Fruit fly (Drosophila melanogaster) whole organism, embryonic: ENCODE measurements around the gene CG33490.

Experiments used
- CG10209 ChIP-seq: fragments of 200-800 bp; sonication (Bioruptor generic); optimal IDR thresholded peaks from 3 replicates; lab custom pipeline; 2017; ENCODE audit warnings: missing biosample characterization, mild to moderate bottlenecking, missing genetic modification characterization, missing genetic modification reagents
- CG12942 ChIP-seq: fragments of 200-800 bp; sonication (Bioruptor generic); optimal IDR thresholded peaks from 3 replicates; lab custom pipeline; 2016; ENCODE audit warnings: missing biosample characterization, missing genetic modification characterization
- CG17186 ChIP-seq: fragments of 200-800 bp; sonication (Bioruptor generic); optimal IDR thresholded peaks from 3 replicates; lab custom pipeline; 2017; ENCODE audit warnings: missing biosample characterization, missing genetic modification reagents, missing genetic modification characterization
- CG17802 ChIP-seq: fragments of 200-800 bp; sonication (Bioruptor generic); optimal IDR thresholded peaks from 2 replicates; lab custom pipeline; 2018; ENCODE audit warnings: missing biosample characterization, mild to moderate bottlenecking, missing genetic modification characterization, moderate library complexity
- CG17912 ChIP-seq: fragments of 200-800 bp; sonication (Bioruptor generic); optimal IDR thresholded peaks from 2 replicates; lab custom pipeline; 2018; ENCODE audit warnings: missing biosample characterization, mild to moderate bottlenecking, missing genetic modification characterization
- CG2129 ChIP-seq: fragments of 200-800 bp; sonication (Bioruptor generic); IDR thresholded peaks from 2 replicates; pipeline ENCODE4 v1.3.6; 2022; ENCODE audit warnings: missing biosample characterization, missing genetic modification characterization; ENCODE audit not compliant: partially characterized antibody
- CG31365 ChIP-seq: fragments of 200-800 bp; sonication (Bioruptor generic); optimal IDR thresholded peaks from 2 replicates; lab custom pipeline; 2018; ENCODE audit warnings: missing biosample characterization, mild to moderate bottlenecking, missing genetic modification characterization
- CG4820 ChIP-seq: fragments of 200-800 bp; sonication (Bioruptor generic); optimal IDR thresholded peaks from 3 replicates; lab custom pipeline; 2016; ENCODE audit warnings: missing biosample characterization, missing genetic modification characterization
- CG6175 ChIP-seq: fragments of 200-800 bp; sonication (Bioruptor generic); IDR thresholded peaks from 3 replicates; pipeline ENCODE4 v1.3.6; 2022; ENCODE audit warnings: missing biosample characterization, missing genetic modification characterization
- CG7271 ChIP-seq: fragments of 200-800 bp; sonication (Bioruptor generic); optimal IDR thresholded peaks from 2 replicates; lab custom pipeline; 2018; ENCODE audit warnings: missing biosample characterization, mild to moderate bottlenecking, missing genetic modification characterization, moderate library complexity
- CG8388 ChIP-seq: fragments of 200-800 bp; sonication (Bioruptor generic); optimal IDR thresholded peaks from 2 replicates; lab custom pipeline; 2019; ENCODE audit warnings: missing biosample characterization, mild to moderate bottlenecking, missing genetic modification characterization, moderate library complexity
- D ChIP-seq, 2 experiments: fragments of 200-800 bp in 1 of 2; fragments of >200 bp in 1 of 2; sonication (Bioruptor generic) in 1 of 2; optimal IDR thresholded peaks; 2 replicates in 1 of 2; 3 replicates in 1 of 2; lab custom pipeline; 2017; ENCODE audit warnings: mild to moderate bottlenecking in 1 of 2, missing biosample characterization in 1 of 2, missing genetic modification characterization in 1 of 2, missing genetic modification reagents in 1 of 2
- Fer2 ChIP-seq: fragments of 200-800 bp; sonication (Bioruptor generic); optimal IDR thresholded peaks from 2 replicates; lab custom pipeline; 2018; ENCODE audit warnings: missing biosample characterization, mild to moderate bottlenecking, missing genetic modification characterization, moderate library complexity
- HLH3B ChIP-seq: fragments of 200-800 bp; sonication (Bioruptor generic); IDR thresholded peaks from 2 replicates; pipeline ENCODE4 v1.3.6; 2022; ENCODE audit warnings: missing biosample characterization, missing genetic modification characterization
- HLHmδ ChIP-seq: fragments of 200-800 bp; sonication (Bioruptor generic); optimal IDR thresholded peaks from 2 replicates; lab custom pipeline; 2018; ENCODE audit warnings: missing biosample characterization, mild to moderate bottlenecking, missing genetic modification characterization, moderate library complexity
- Kr ChIP-seq: fragments of 200-800 bp; sonication (Bioruptor generic); optimal IDR thresholded peaks from 2 replicates; lab custom pipeline; 2017; ENCODE audit warnings: missing biosample characterization, mild to moderate bottlenecking, missing genetic modification characterization
- Lpt ChIP-seq: fragments of >200 bp; optimal IDR thresholded peaks from 2 replicates; lab custom pipeline; 2018; ENCODE audit warnings: missing biosample characterization, missing genetic modification characterization
- MBD-R2 ChIP-seq: fragments of 200-800 bp; sonication (Bioruptor generic); IDR thresholded peaks from 2 replicates; pipeline ENCODE4 v1.3.6; 2022; ENCODE audit warnings: missing biosample characterization, missing genetic modification characterization
- NC2α ChIP-seq: fragments of 200-800 bp; sonication (Bioruptor generic); optimal IDR thresholded peaks from 2 replicates; lab custom pipeline; 2016; ENCODE audit warnings: missing biosample characterization, missing genetic modification characterization
- Scr ChIP-seq: fragments of 200-800 bp; sonication (Bioruptor generic); IDR thresholded peaks from 2 replicates; pipeline ENCODE4 v1.3.6; 2022; ENCODE audit warnings: missing biosample characterization, missing genetic modification characterization; ENCODE audit not compliant: partially characterized antibody
- Sox100B ChIP-seq: fragments of 200-800 bp; sonication (Bioruptor generic); optimal IDR thresholded peaks from 3 replicates; lab custom pipeline; 2018; ENCODE audit warnings: missing biosample characterization, mild to moderate bottlenecking, missing genetic modification characterization
- abd-A ChIP-seq: fragments of 200-800 bp; sonication (Bioruptor generic); optimal IDR thresholded peaks from 3 replicates; lab custom pipeline; 2019; ENCODE audit warnings: missing biosample characterization, mild to moderate bottlenecking, missing genetic modification characterization, moderate library complexity
- aop ChIP-seq: fragments of 200-800 bp; sonication (Bioruptor generic); IDR thresholded peaks from 2 replicates; pipeline ENCODE4 v1.3.6; 2022; ENCODE audit warnings: missing biosample characterization, missing genetic modification characterization
- chinmo ChIP-seq: fragments of 200-800 bp; sonication (Bioruptor generic); IDR thresholded peaks from 4 replicates; pipeline ENCODE4 v1.3.6; 2022; ENCODE audit warnings: missing biosample characterization, missing genetic modification characterization; ENCODE audit not compliant: partially characterized antibody
- cwo ChIP-seq: fragments of 200-800 bp; sonication (Bioruptor generic); optimal IDR thresholded peaks from 3 replicates; lab custom pipeline; 2017; ENCODE audit warnings: missing biosample characterization, missing genetic modification characterization, mild to moderate bottlenecking, moderate library complexity, missing genetic modification reagents
- dimm ChIP-seq: fragments of 200-800 bp; sonication (Bioruptor generic); IDR thresholded peaks from 2 replicates; pipeline ENCODE4 v1.3.6; 2022; ENCODE audit warnings: missing biosample characterization, missing genetic modification characterization
- esg ChIP-seq: fragments of 200-800 bp; sonication (Bioruptor generic); conservative IDR thresholded peaks from 2 replicates; pipeline ENCODE4 v1.3.6; 2022; ENCODE audit warnings: missing biosample characterization, missing genetic modification characterization
- exex ChIP-seq: fragments of 200-800 bp; sonication (Bioruptor generic); optimal IDR thresholded peaks from 4 replicates; lab custom pipeline; 2018; ENCODE audit warnings: missing biosample characterization, mild to moderate bottlenecking, missing genetic modification characterization, moderate library complexity
- gsb-n ChIP-seq: fragments of 200-800 bp; sonication (Bioruptor generic); optimal IDR thresholded peaks from 3 replicates; lab custom pipeline; 2018; ENCODE audit warnings: missing biosample characterization, mild to moderate bottlenecking, missing genetic modification characterization
- hb ChIP-seq: fragments of 200-800 bp; sonication (Bioruptor generic); IDR thresholded peaks from 3 replicates; pipeline ENCODE4 v1.3.6; 2022; ENCODE audit warnings: missing biosample characterization, missing genetic modification characterization; ENCODE audit not compliant: partially characterized antibody
- klu ChIP-seq: fragments of 200-800 bp; sonication (Bioruptor generic); IDR thresholded peaks from 2 replicates; pipeline ENCODE4 v1.3.6; 2022; ENCODE audit warnings: missing biosample characterization, missing genetic modification characterization
- mld ChIP-seq: fragments of 200-800 bp; sonication (Bioruptor generic); IDR thresholded peaks from 3 replicates; pipeline ENCODE4 v1.3.6; 2022; ENCODE audit warnings: missing biosample characterization, missing genetic modification characterization; ENCODE audit not compliant: partially characterized antibody
- nerfin-2 ChIP-seq: fragments of 200-800 bp; sonication (Bioruptor generic); IDR thresholded peaks from 2 replicates; pipeline ENCODE4 v1.3.6; 2022; ENCODE audit warnings: missing biosample characterization, missing genetic modification characterization; ENCODE audit not compliant: partially characterized antibody
- org-1 ChIP-seq: fragments of 200-800 bp; sonication (Bioruptor generic); optimal IDR thresholded peaks from 2 replicates; lab custom pipeline; 2017; ENCODE audit warnings: missing biosample characterization, missing genetic modification characterization
- ro ChIP-seq: fragments of 200-800 bp; sonication (Bioruptor generic); IDR thresholded peaks from 2 replicates; pipeline ENCODE4 v1.3.6; 2022; ENCODE audit warnings: missing biosample characterization, missing genetic modification characterization
- sd ChIP-seq: fragments of 200-800 bp; sonication (Bioruptor generic); optimal IDR thresholded peaks from 3 replicates; lab custom pipeline; 2018; ENCODE audit warnings: missing biosample characterization, mild to moderate bottlenecking, missing genetic modification characterization, moderate library complexity
- seq ChIP-seq: fragments of 200-800 bp; sonication (Bioruptor generic); IDR thresholded peaks from 2 replicates; pipeline ENCODE4 v1.3.6; 2022; ENCODE audit warnings: missing biosample characterization, missing genetic modification characterization
- tgo ChIP-seq: fragments of 200-800 bp; sonication (Bioruptor generic); IDR thresholded peaks from 3 replicates; pipeline ENCODE4 v1.3.6; 2022; ENCODE audit warnings: missing biosample characterization, missing genetic modification characterization
- vfl ChIP-seq: fragments of 200-800 bp; sonication (Bioruptor generic); optimal IDR thresholded peaks from 2 replicates; lab custom pipeline; 2016; ENCODE audit warnings: missing biosample characterization, missing genetic modification characterization
- zen ChIP-seq: fragments of 200-800 bp; sonication (Bioruptor generic); optimal IDR thresholded peaks from 3 replicates; lab custom pipeline; 2018; ENCODE audit warnings: missing biosample characterization, mild to moderate bottlenecking, missing genetic modification characterization, moderate library complexity
- zfh2 ChIP-seq: fragments of 200-800 bp; sonication (Bioruptor generic); optimal IDR thresholded peaks from 2 replicates; lab custom pipeline; 2016; ENCODE audit warnings: missing biosample characterization, missing genetic modification characterization

CG33490 gene

DNA sequence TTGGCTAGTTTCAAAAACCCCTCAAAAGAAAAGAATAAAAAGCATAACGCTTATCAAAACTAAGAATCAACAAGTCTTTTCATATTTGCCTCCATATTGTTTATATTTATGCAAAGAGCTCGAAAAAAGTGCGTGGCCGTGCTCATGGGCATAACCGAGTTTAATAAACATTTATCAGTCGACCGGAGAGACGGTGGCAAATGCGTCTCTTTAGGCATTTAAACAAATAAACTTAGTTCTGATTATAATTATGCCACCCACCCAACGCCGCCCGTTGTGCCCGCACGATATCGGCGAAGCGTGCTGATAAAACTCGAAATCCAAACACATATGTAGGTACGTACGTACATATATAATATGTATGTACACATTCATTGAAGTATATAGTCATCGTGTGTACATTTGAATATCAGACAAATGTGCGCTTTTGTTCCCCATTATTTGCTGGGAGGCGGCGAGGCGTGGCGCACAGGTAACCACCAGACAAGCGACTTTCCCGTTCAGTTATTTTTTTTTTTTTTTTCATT is 46.0 kb downstream of the CG33490 start (continued):
- TF ChIP-seq ro (GFP tag; lab: Robert Waterston, UW) (no peak), CG17186 (no peak), CG10209 (GFP tag; lab: Kevin White, UChicago) (peak; percentile 37), dimm (no peak), CG7271 (tag; lab: Kevin White, UChicago) (no peak), NC2α (GFP tag; lab: Kevin White, UChicago) (no peak), nerfin-2 (GFP tag; lab: Robert Waterston, UW) (no peak), klu (no peak), Fer2 (tag; lab: Kevin White, UChicago) (no peak), CG17802 (tag; lab: Kevin White, UChicago) (no peak), vfl (no peak), CG8388 (no peak), org-1 (GFP tag; lab: Kevin White, UChicago) (no peak), CG2129 (no peak), CG12942 (no peak), abd-A (tag; lab: Kevin White, UChicago) (no peak), CG4820 (GFP tag; lab: Kevin White, UChicago) (no peak), HLH3B (GFP tag; lab: Robert Waterston, UW) (no peak), seq (GFP tag; lab: Robert Waterston, UW) (no peak), Kr (GFP tag; lab: Kevin White, UChicago) (no peak), HLHmδ (no peak), mld (GFP tag; lab: Robert Waterston, UW) (no peak), zfh2 (no peak), cwo (GFP tag; lab: Kevin White, UChicago) (peak; percentile 83), D (optimal IDR thresholded peaks at IDR 0.05; lab: Kevin White, UChicago) (no peak), D (GFP tag; optimal IDR thresholded peaks at IDR 0.05; lab: Kevin White, UChicago) (no peak), CG31365 (peak; percentile 6), CG6175 (GFP tag; lab: Robert Waterston, UW) (no peak), zen (tag; lab: Kevin White, UChicago) (no peak), gsb-n (tag; lab: Kevin White, UChicago) (no peak), Scr (GFP tag; lab: Robert Waterston, UW) (no peak), aop (no peak), tgo (GFP tag; lab: Robert Waterston, UW) (no peak), Sox100B (GFP tag; lab: Kevin White, UChicago) (peak; percentile 7), hb (GFP tag; lab: Robert Waterston, UW) (no peak), Lpt (GFP tag; lab: Kevin White, UChicago) (no peak), esg (no peak)
- TF ChIP-seq, all 482 proteins: peak for 85

DNA sequence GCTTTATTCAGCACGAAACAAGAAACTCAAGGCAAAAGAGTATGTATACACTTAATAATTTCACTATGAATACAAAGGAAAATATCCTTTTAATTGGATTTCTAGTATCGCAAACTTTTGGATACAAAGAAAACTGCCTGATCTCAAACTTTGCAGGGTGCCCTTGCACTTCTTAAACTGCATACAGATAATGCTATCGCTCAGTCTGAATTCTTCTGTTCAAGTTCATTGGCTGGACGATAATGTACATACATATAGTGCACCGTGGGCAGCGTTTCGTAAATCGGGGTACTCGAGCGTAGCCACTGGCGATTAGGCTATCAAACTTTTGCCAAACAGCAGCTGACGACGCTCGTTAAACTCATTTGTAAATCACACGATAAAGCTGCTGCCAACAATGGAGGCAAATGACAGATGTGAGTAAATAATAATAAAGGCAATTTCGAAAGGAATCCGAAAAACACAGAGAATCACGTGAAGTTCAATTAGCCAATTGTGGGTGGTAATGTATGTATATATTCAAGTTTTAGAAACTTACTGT is 47.7 kb downstream of the CG33490 start:
- no peak for TF ChIP-seq CG17912 (GFP tag; lab: Kevin White, UChicago)
- TF ChIP-seq sd (tag; lab: Kevin White, UChicago), result peak; percentile 4
- no peak for TF ChIP-seq vfl
- TF ChIP-seq MBD-R2 (GFP tag; lab: Robert Waterston, UW), result 0 out of 2 replicates have a peak, but pooled peaks have one; percentile 8
- TF ChIP-seq chinmo, result 0 out of 4 replicates have a peak, but pooled peaks have one; percentile 66
- peak; percentile 57 for TF ChIP-seq exex (tag; lab: Kevin White, UChicago)
- TF ChIP-seq, all 482 proteins: peak for 4
